Worm (Caenorhabditis elegans): ENCODE measurements around the gene C14A4.9.

Gene C14A4.9

ce11 chrII:10598970-10599369, at the start of gene C14A4.9:
Gene C14A4.9 (plus strand): TSS chrII:10599337.
- TF ChIP-seq che-1 (tag; optimal IDR thresholded peaks at IDR 0.05), result no peak
- TF ChIP-seq nhr-232 (tag; optimal IDR thresholded peaks at IDR 0.05), result no peak

ce11 chrII:10550173-10550572, 49.0 kb upstream of the C14A4.9 start:
- TF ChIP-seq ama-1 (optimal IDR thresholded peaks at IDR 0.05) (no peak), hlh-8 (tag; optimal IDR thresholded peaks at IDR 0.05) (no peak), ttx-3 (tag; optimal IDR thresholded peaks at IDR 0.05) (no peak), ceh-22 (tag; optimal IDR thresholded peaks at IDR 0.05) (no peak), zip-5 (tag; optimal IDR thresholded peaks at IDR 0.05) (no peak), sox-2 (GFP tag; IDR thresholded peaks at IDR 0.05) (no peak), nhr-232 (tag; optimal IDR thresholded peaks at IDR 0.05) (no peak)

ce11 chrII:10550872-10551647, 48.1 kb upstream of the C14A4.9 start:
- TF ChIP-seq odd-2 (tag; optimal IDR thresholded peaks at IDR 0.05) (no peak), ztf-16 (tag; optimal IDR thresholded peaks at IDR 0.05) (no peak), sdc-2 (tag; optimal IDR thresholded peaks at IDR 0.05) (no peak)

ce11 chrII:10551985-10552736, 47.0 kb upstream of the C14A4.9 start:
- TF ChIP-seq elt-4 (tag; optimal IDR thresholded peaks at IDR 0.05) (no peak), nhr-232 (tag; optimal IDR thresholded peaks at IDR 0.05) (no peak), ceh-2 (tag; optimal IDR thresholded peaks at IDR 0.05) (no peak), madf-2 (tag; optimal IDR thresholded peaks at IDR 0.05) (no peak), pha-2 (tag; optimal IDR thresholded peaks at IDR 0.05) (no peak), ahr-1 (tag; optimal IDR thresholded peaks at IDR 0.05) (no peak), dmd-4 (tag; optimal IDR thresholded peaks at IDR 0.05; ENCODE audit: borderline replicate concordance) (no peak), F13H6.1 (tag; optimal IDR thresholded peaks at IDR 0.05) (peak; percentile 2), ztf-16 (tag; optimal IDR thresholded peaks at IDR 0.05) (no peak), lim-6 (tag; optimal IDR thresholded peaks at IDR 0.05) (no peak), lin-11 (tag; optimal IDR thresholded peaks at IDR 0.05) (no peak), ref-2 (tag; optimal IDR thresholded peaks at IDR 0.05) (peak; percentile 67), che-1 (tag; optimal IDR thresholded peaks at IDR 0.05) (no peak), gmeb-2 (tag; optimal IDR thresholded peaks at IDR 0.05) (no peak), ceh-31 (tag; optimal IDR thresholded peaks at IDR 0.05) (peak; percentile 75), npax-4 (tag; optimal IDR thresholded peaks at IDR 0.05) (no peak), ceh-30 (tag; optimal IDR thresholded peaks at IDR 0.05) (no peak), hlh-30 (tag; optimal IDR thresholded peaks at IDR 0.05; ENCODE audit: insufficient read depth) (peak; percentile 96), C38D4.7 (GFP tag; optimal IDR thresholded peaks at IDR 0.05) (no peak), hlh-15 (tag; optimal IDR thresholded peaks at IDR 0.05) (no peak), unc-86 (tag; optimal IDR thresholded peaks at IDR 0.05) (no peak), elt-2 (tag; optimal IDR thresholded peaks at IDR 0.05) (no peak), fkh-10 (GFP tag; optimal IDR thresholded peaks at IDR 0.05) (no peak), Y22D7AL.16 (tag; optimal IDR thresholded peaks at IDR 0.05) (no peak), pax-1 (tag; optimal IDR thresholded peaks at IDR 0.05) (peak; percentile 95), ceh-34 (tag; optimal IDR thresholded peaks at IDR 0.05) (no peak), hlh-6 (tag; optimal IDR thresholded peaks at IDR 0.05) (no peak), unc-42 (tag; optimal IDR thresholded peaks at IDR 0.05) (no peak), tbx-2 (tag; optimal IDR thresholded peaks at IDR 0.05) (peak; percentile 64), pros-1 (tag; optimal IDR thresholded peaks at IDR 0.05) (peak; percentile 65), ceh-18 (tag; optimal IDR thresholded peaks at IDR 0.05) (peak; percentile 34), dve-1 (tag; optimal IDR thresholded peaks at IDR 0.05) (no peak), ceh-19 (GFP tag; optimal IDR thresholded peaks at IDR 0.05) (no peak), nfya-1 (tag; optimal IDR thresholded peaks at IDR 0.05) (peak; percentile 76), odd-2 (tag; optimal IDR thresholded peaks at IDR 0.05) (no peak), rnt-1 (tag; optimal IDR thresholded peaks at IDR 0.05) (no peak), pat-9 (tag; optimal IDR thresholded peaks at IDR 0.05) (no peak), unc-55 (GFP tag; optimal IDR thresholded peaks at IDR 0.05) (peak; percentile 82), sdc-2 (tag; optimal IDR thresholded peaks at IDR 0.05) (no peak)

Data from whole organism, late embryonic.